Worm (Caenorhabditis elegans): Measurements from ENCODE around the gene rib-1.
A peak's percentile ranks its signal among the peaks of the same experiment; 100 is the strongest.

Gene rib-1

DNA sequence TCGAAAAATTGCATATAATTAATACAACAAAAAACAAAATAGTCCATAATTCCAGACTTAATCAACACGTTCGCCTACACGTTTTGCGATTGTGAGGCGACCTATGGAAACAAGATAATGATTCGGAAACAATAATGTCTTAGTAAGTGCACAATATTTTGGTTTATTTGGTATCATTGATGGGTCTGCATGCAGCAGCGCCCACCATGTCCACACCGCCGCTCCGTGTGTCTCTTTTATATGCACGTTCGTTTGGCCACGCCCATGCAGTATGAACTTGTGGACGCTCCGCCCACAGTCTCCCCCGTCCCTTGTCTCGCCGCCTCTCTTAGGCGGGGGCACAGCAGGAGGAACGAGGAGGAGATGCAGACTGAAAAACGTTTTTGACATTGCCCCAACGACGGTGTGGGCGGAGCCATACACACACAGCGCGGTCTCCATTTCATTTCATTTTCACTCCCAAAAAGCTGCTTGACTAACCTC, 15.6 kb downstream of the rib-1 start, which contains the start of gene mig-38 (continued):
- no peak for TF ChIP-seq ceh-91 (GFP tag; IDR thresholded peaks at IDR 0.05)
- TF ChIP-seq lsl-1 (GFP tag; optimal IDR thresholded peaks at IDR 0.05), result no peak
- no peak for TF ChIP-seq snpc-1.3 (tag; optimal IDR thresholded peaks at IDR 0.05; ENCODE audit: insufficient read depth)
- peak; percentile 89 for TF ChIP-seq ama-1 (optimal IDR thresholded peaks at IDR 0.05)
- no peak for TF ChIP-seq ama-1 (GFP tag; optimal IDR thresholded peaks at IDR 0.05)
- peak; percentile 40 for TF ChIP-seq attf-5 (GFP tag; optimal IDR thresholded peaks at IDR 0.05)
- no peak for TF ChIP-seq tbx-9 (tag; optimal IDR thresholded peaks at IDR 0.05; ENCODE audit: borderline replicate concordance)

DNA sequence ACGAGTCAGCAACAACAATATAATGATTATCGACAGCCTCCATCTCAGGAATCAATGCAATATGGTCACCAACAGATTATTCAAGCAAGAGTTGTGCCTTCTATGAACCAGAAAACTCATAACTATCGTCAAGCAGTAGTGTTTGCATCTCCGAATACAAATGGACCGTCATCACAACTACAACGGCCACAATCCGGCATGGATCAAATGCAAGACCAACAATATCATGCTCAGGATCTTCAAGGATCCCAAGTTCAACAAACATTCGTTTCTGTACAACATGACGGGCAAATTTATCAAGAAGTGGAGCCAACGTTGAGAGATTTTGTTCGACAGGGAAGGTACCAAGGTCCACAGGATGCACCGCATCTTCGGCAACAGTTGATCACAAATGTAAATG, 18.5 kb downstream of the rib-1 start:
- TF ChIP-seq F49E8.2 (tag; optimal IDR thresholded peaks at IDR 0.05; ENCODE audit: insufficient read depth) (no peak), ceh-40 (GFP tag; IDR thresholded peaks at IDR 0.05) (no peak), F57C9.4 (tag; optimal IDR thresholded peaks at IDR 0.05) (no peak), zfh-2 (GFP tag; conservative IDR thresholded peaks at IDR 0.05) (no peak), F39B2.1 (GFP tag; IDR thresholded peaks at IDR 0.05) (no peak), Y53G8AR.9 (GFP tag; conservative IDR thresholded peaks at IDR 0.05) (no peak), nhr-27 (tag; optimal IDR thresholded peaks at IDR 0.05) (no peak), dpl-1 (GFP tag; optimal IDR thresholded peaks at IDR 0.05) (no peak), lin-26 (GFP tag; IDR thresholded peaks at IDR 0.05) (no peak), rpc-1 (optimal IDR thresholded peaks at IDR 0.05) (no peak), rpc-1 (tag; optimal IDR thresholded peaks at IDR 0.05) (no peak), pha-4 (tag; optimal IDR thresholded peaks at IDR 0.05) (no peak), T07F8.4 (tag; optimal IDR thresholded peaks at IDR 0.05) (no peak), unc-62 (GFP tag; optimal IDR thresholded peaks at IDR 0.05) (no peak), xnd-1 (tag; optimal IDR thresholded peaks at IDR 0.05) (no peak)

- no peak for TF ChIP-seq Y56A3A.18 (GFP tag; IDR thresholded peaks at IDR 0.05)
- no peak for TF ChIP-seq C17E4.6 (GFP tag; IDR thresholded peaks at IDR 0.05)
- no peak for TF ChIP-seq F33H1.4 (GFP tag; IDR thresholded peaks at IDR 0.05)
- TF ChIP-seq tbp1 (GFP tag; optimal IDR thresholded peaks at IDR 0.05), result no peak
- no peak for TF ChIP-seq ztf-28 (GFP tag; IDR thresholded peaks at IDR 0.05)
- no peak for TF ChIP-seq C06A6.2 (GFP tag; conservative IDR thresholded peaks at IDR 0.05)
- no peak for TF ChIP-seq T07F8.4 (tag; optimal IDR thresholded peaks at IDR 0.05)
- no peak for TF ChIP-seq Y67H2A.10 (GFP tag; conservative IDR thresholded peaks at IDR 0.05)
- TF ChIP-seq ceh-91 (GFP tag; IDR thresholded peaks at IDR 0.05), result no peak
- TF ChIP-seq sdz-38 (tag; optimal IDR thresholded peaks at IDR 0.05), result no peak
Observed at ce11 chrIV:11599717-11600116, 21.1 kb downstream of the rib-1 start.

DNA sequence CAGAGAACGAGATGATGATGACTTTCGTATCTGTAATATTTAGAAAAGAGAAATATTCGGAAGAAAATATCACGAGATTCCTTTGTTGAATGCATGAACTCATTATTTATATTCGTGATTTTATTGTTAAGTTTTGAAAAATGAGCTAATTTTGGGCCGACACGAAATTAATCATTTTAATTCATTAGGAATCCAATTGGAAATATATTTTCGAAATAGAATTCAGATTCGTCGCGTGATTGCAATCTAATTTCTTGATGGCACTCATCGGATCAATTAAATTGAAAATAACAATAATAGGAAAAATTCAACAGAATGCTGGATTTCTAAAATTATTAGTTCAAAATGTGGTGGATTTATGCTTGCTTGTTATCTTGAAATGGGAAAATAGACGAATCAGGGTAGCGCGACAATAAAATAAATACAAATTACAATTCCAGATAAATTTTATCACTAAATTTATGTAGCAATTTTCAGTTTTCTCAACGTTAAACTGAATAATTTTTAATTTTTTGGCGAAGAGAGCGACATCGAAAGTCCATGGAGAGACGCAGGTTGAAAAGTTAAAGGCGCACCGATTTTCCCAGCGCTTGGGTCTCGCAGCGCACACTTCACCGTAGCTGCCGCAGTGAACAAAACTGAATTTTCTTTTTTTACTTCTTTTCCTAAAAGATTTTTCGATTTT, 23.3 kb downstream of the rib-1 start:
- TF ChIP-seq F10E7.11 (tag; optimal IDR thresholded peaks at IDR 0.05) (no peak), snpc-1.1 (tag; optimal IDR thresholded peaks at IDR 0.05; ENCODE audit: insufficient read depth) (no peak), ztf-26 (tag; optimal IDR thresholded peaks at IDR 0.05) (no peak), T07F8.4 (tag; optimal IDR thresholded peaks at IDR 0.05) (no peak), rcor-1 (GFP tag; IDR thresholded peaks at IDR 0.05) (no peak), athp-1 (tag; optimal IDR thresholded peaks at IDR 0.05) (no peak), nhr-179 (tag; optimal IDR thresholded peaks at IDR 0.05) (no peak), nhr-90 (tag; optimal IDR thresholded peaks at IDR 0.05) (no peak), bed-1 (GFP tag; IDR thresholded peaks at IDR 0.05) (no peak), ekl-4 (GFP tag; IDR thresholded peaks at IDR 0.05) (no peak), attf-5 (GFP tag; optimal IDR thresholded peaks at IDR 0.05) (peak; percentile 30), ZK185.1 (tag; optimal IDR thresholded peaks at IDR 0.05; ENCODE audit: poor library complexity, severe bottlenecking) (peak; percentile 62), cebp-1 (GFP tag; IDR thresholded peaks at IDR 0.05) (no peak), cebp-1 (tag; optimal IDR thresholded peaks at IDR 0.05) (peak; percentile 57), gei-17 (GFP tag; optimal IDR thresholded peaks at IDR 0.05) (no peak), F57C9.4 (tag; optimal IDR thresholded peaks at IDR 0.05) (no peak), sptf-2 (GFP tag; optimal IDR thresholded peaks at IDR 0.05) (no peak), pbrm-1 (GFP tag; IDR thresholded peaks at IDR 0.05) (peak; percentile 43; the same call in 1 of the 2 replicates), ztf-28 (GFP tag; IDR thresholded peaks at IDR 0.05) (no peak)

Data from whole organism, young adult.